Worm (Caenorhabditis elegans) whole organism, late embryonic: ENCODE data around the gene clec-198.

Source experiments
- C08G9.2 ChIP-seq: sonication (generic microtip); optimal IDR thresholded peaks from 2 replicates; lab custom pipeline; 2016; ENCODE audit warnings: mild to moderate bottlenecking, missing genetic modification characterization, moderate library complexity, missing compliant biosample characterization
- C38D4.7 ChIP-seq: fragments of 200-800 bp; sonication (Bioruptor generic); optimal IDR thresholded peaks from 2 replicates; lab custom pipeline; 2018; ENCODE audit warnings: mild to moderate bottlenecking, missing genetic modification characterization, moderate library complexity, missing compliant biosample characterization
- F13H6.1 ChIP-seq: sonication (generic microtip); optimal IDR thresholded peaks from 2 replicates; lab custom pipeline; 2016; ENCODE audit warnings: missing genetic modification characterization, missing compliant biosample characterization
- K02D7.2 ChIP-seq: sonication (generic microtip); optimal IDR thresholded peaks from 2 replicates; lab custom pipeline; 2017; ENCODE audit warnings: mild to moderate bottlenecking, missing genetic modification characterization, missing compliant biosample characterization
- ahr-1 ChIP-seq: sonication (generic microtip); optimal IDR thresholded peaks from 2 replicates; lab custom pipeline; 2016; ENCODE audit warnings: missing genetic modification characterization, missing compliant biosample characterization
- ceh-18 ChIP-seq: sonication (generic microtip); optimal IDR thresholded peaks from 2 replicates; lab custom pipeline; 2016; ENCODE audit warnings: missing genetic modification characterization, missing compliant biosample characterization
- ceh-2 ChIP-seq: sonication (generic microtip); optimal IDR thresholded peaks from 2 replicates; lab custom pipeline; 2016; ENCODE audit warnings: missing genotype, missing genetic modification characterization, missing compliant biosample characterization
- ceh-22 ChIP-seq: sonication (generic microtip); optimal IDR thresholded peaks from 2 replicates; lab custom pipeline; 2017; ENCODE audit warnings: missing biosample characterization, missing genetic modification characterization
- ceh-24 ChIP-seq: sonication (generic microtip); optimal IDR thresholded peaks from 2 replicates; lab custom pipeline; 2016; ENCODE audit warnings: mild to moderate bottlenecking, missing genetic modification characterization, missing compliant biosample characterization
- ceh-30 ChIP-seq: fragments of 150-350 bp; optimal IDR thresholded peaks from 2 replicates; lab custom pipeline; 2014; ENCODE audit warnings: missing biosample characterization, missing genetic modification characterization
- ceh-31 ChIP-seq: sonication (generic microtip); optimal IDR thresholded peaks from 2 replicates; lab custom pipeline; 2016; ENCODE audit warnings: missing genetic modification characterization, missing compliant biosample characterization
- ceh-34 ChIP-seq: sonication (generic microtip); optimal IDR thresholded peaks from 2 replicates; lab custom pipeline; 2016; ENCODE audit warnings: mild to moderate bottlenecking, missing genetic modification characterization, missing compliant biosample characterization
- ceh-45 ChIP-seq: fragments of 200-800 bp; sonication (Bioruptor generic); IDR thresholded peaks from 2 replicates; pipeline ENCODE4 v1.3.6; 2022; ENCODE audit warnings: missing genetic modification reagents, missing genetic modification characterization, missing compliant biosample characterization
- ceh-48 ChIP-seq: sonication (generic microtip); optimal IDR thresholded peaks from 2 replicates; lab custom pipeline; 2016; ENCODE audit warnings: missing genetic modification characterization, inconsistent platforms, missing compliant biosample characterization
- che-1 ChIP-seq: sonication (generic microtip); optimal IDR thresholded peaks from 2 replicates; lab custom pipeline; 2016; ENCODE audit warnings: mild to moderate bottlenecking, missing genetic modification characterization, missing compliant biosample characterization
- dve-1 ChIP-seq: sonication (generic microtip); optimal IDR thresholded peaks from 2 replicates; lab custom pipeline; 2017; ENCODE audit warnings: antibody characterized with exemption, mild to moderate bottlenecking, missing genetic modification characterization, missing compliant biosample characterization
- elt-2 ChIP-seq: sonication (generic microtip); optimal IDR thresholded peaks from 2 replicates; lab custom pipeline; 2016; ENCODE audit warnings: missing genetic modification reagents, missing genetic modification characterization, missing compliant biosample characterization
- elt-4 ChIP-seq: sonication (generic microtip); optimal IDR thresholded peaks from 2 replicates; lab custom pipeline; 2016; ENCODE audit warnings: missing genetic modification characterization, missing compliant biosample characterization
- ets-4 ChIP-seq: sonication (generic microtip); optimal IDR thresholded peaks from 2 replicates; lab custom pipeline; 2016; ENCODE audit warnings: missing genetic modification characterization, missing compliant biosample characterization
- fax-1 ChIP-seq: sonication (generic microtip); optimal IDR thresholded peaks from 2 replicates; lab custom pipeline; 2016; ENCODE audit warnings: missing genotype, missing genetic modification characterization, missing compliant biosample characterization
- fkh-10 ChIP-seq: fragments of 150-350 bp; optimal IDR thresholded peaks from 2 replicates; lab custom pipeline; 2014; ENCODE audit warnings: missing biosample characterization, missing genetic modification reagents, missing genetic modification characterization
- fkh-6 ChIP-seq: sonication (generic microtip); optimal IDR thresholded peaks from 2 replicates; lab custom pipeline; 2016; ENCODE audit warnings: missing genetic modification characterization, missing compliant biosample characterization
- hlh-13 ChIP-seq: fragments of 200-800 bp; sonication (Bioruptor generic); optimal IDR thresholded peaks from 2 replicates; lab custom pipeline; 2018; ENCODE audit warnings: mild to moderate bottlenecking, missing genetic modification characterization, missing compliant biosample characterization
- hlh-30 ChIP-seq: sonication (generic microtip); optimal IDR thresholded peaks from 2 replicates; lab custom pipeline; 2017; ENCODE audit warnings: antibody characterized with exemption, missing genetic modification characterization, missing compliant biosample characterization; ENCODE audit not compliant: insufficient read depth
- hlh-8 ChIP-seq: sonication (generic microtip); optimal IDR thresholded peaks from 2 replicates; lab custom pipeline; 2016; ENCODE audit warnings: missing genotype, missing genetic modification characterization, missing compliant biosample characterization
- lin-11 ChIP-seq: fragments of 200-800 bp; sonication (Bioruptor generic); optimal IDR thresholded peaks from 2 replicates; lab custom pipeline; 2018; ENCODE audit warnings: mild to moderate bottlenecking, missing genetic modification characterization, missing compliant biosample characterization
- nfya-1 ChIP-seq: sonication (generic microtip); optimal IDR thresholded peaks from 2 replicates; lab custom pipeline; 2017; ENCODE audit warnings: missing genetic modification characterization, mild to moderate bottlenecking, missing compliant biosample characterization, antibody characterized with exemption, moderate library complexity
- nhr-232 ChIP-seq: sonication (generic microtip); optimal IDR thresholded peaks from 2 replicates; lab custom pipeline; 2016; ENCODE audit warnings: missing genetic modification characterization, missing compliant biosample characterization
- odd-2 ChIP-seq: sonication (generic microtip); optimal IDR thresholded peaks from 2 replicates; lab custom pipeline; 2017; ENCODE audit warnings: antibody characterized with exemption, mild to moderate bottlenecking, missing genetic modification characterization, missing compliant biosample characterization
- pax-1 ChIP-seq: fragments of 150-350 bp; optimal IDR thresholded peaks from 2 replicates; lab custom pipeline; 2014; ENCODE audit warnings: missing biosample characterization, missing genetic modification characterization
- ref-2 ChIP-seq: sonication (generic microtip); optimal IDR thresholded peaks from 2 replicates; lab custom pipeline; 2016; ENCODE audit warnings: missing genetic modification characterization, missing compliant biosample characterization
- rnt-1 ChIP-seq: sonication (generic microtip); optimal IDR thresholded peaks from 2 replicates; lab custom pipeline; 2016; ENCODE audit warnings: missing genetic modification characterization, missing compliant biosample characterization
- sdc-2 ChIP-seq: sonication (generic microtip); optimal IDR thresholded peaks from 2 replicates; lab custom pipeline; 2016; ENCODE audit warnings: missing genotype, missing genetic modification characterization, missing compliant biosample characterization
- sox-4 ChIP-seq: sonication (generic microtip); optimal IDR thresholded peaks from 2 replicates; lab custom pipeline; 2017; ENCODE audit warnings: mild to moderate bottlenecking, missing genetic modification characterization, inconsistent platforms, missing compliant biosample characterization
- syd-9 ChIP-seq: sonication (generic microtip); optimal IDR thresholded peaks from 2 replicates; lab custom pipeline; 2016; ENCODE audit warnings: mild to moderate bottlenecking, missing genetic modification characterization, moderate library complexity, missing compliant biosample characterization
- tbx-2 ChIP-seq: sonication (generic microtip); optimal IDR thresholded peaks from 2 replicates; lab custom pipeline; 2016; ENCODE audit warnings: missing genetic modification characterization, missing compliant biosample characterization
- ttx-3 ChIP-seq: sonication (generic microtip); optimal IDR thresholded peaks from 2 replicates; lab custom pipeline; 2016; ENCODE audit warnings: missing genetic modification reagents, missing genetic modification characterization, missing compliant biosample characterization
- unc-42 ChIP-seq: sonication (generic microtip); optimal IDR thresholded peaks from 2 replicates; lab custom pipeline; 2016; ENCODE audit warnings: missing genotype, missing genetic modification characterization, missing compliant biosample characterization
- unc-55 ChIP-seq: sonication (generic microtip); optimal IDR thresholded peaks from 2 replicates; lab custom pipeline; 2017; ENCODE audit warnings: missing biosample characterization, missing genetic modification reagents, missing genetic modification characterization
- zip-5 ChIP-seq: sonication (generic microtip); optimal IDR thresholded peaks from 2 replicates; lab custom pipeline; 2016; ENCODE audit warnings: missing genetic modification characterization, missing compliant biosample characterization

clec-198 gene

ce11 chrIV:17333542-17334281 is 13.3 kb upstream of the clec-198 start, which contains the start of gene C49C3.15:
TSS of gene C49C3.15 (plus strand) at chrIV:17334231.
- TF ChIP-seq ref-2 (tag; lab: Kevin White, UChicago): no peak
- no peak for TF ChIP-seq fkh-6 (tag; lab: Kevin White, UChicago)
- peak; percentile 21 for TF ChIP-seq ceh-31
- no peak for TF ChIP-seq zip-5
- no peak for TF ChIP-seq hlh-13 (GFP tag; lab: Kevin White, UChicago)
- TF ChIP-seq fax-1 (tag; lab: Kevin White, UChicago): no peak
- TF ChIP-seq ceh-18 (tag; lab: Kevin White, UChicago): no peak
- no peak for TF ChIP-seq C38D4.7 (GFP tag; lab: Kevin White, UChicago)
- TF ChIP-seq sox-4 (tag; lab: Kevin White, UChicago): no peak
- TF ChIP-seq ceh-24 (tag; lab: Kevin White, UChicago): no peak
- no peak for TF ChIP-seq dve-1 (tag; lab: Kevin White, UChicago)
- TF ChIP-seq hlh-8 (tag; lab: Kevin White, UChicago): no peak
- no peak for TF ChIP-seq odd-2 (tag; lab: Kevin White, UChicago)
- no peak for TF ChIP-seq syd-9
- no peak for TF ChIP-seq F13H6.1 (tag; lab: Kevin White, UChicago)
- TF ChIP-seq tbx-2 (tag; lab: Kevin White, UChicago): no peak
- no peak for TF ChIP-seq ceh-2
- no peak for TF ChIP-seq ceh-45 (GFP tag; lab: Robert Waterston, UW)
- TF ChIP-seq sdc-2 (tag; lab: Kevin White, UChicago): no peak
- TF ChIP-seq nfya-1 (tag; lab: Kevin White, UChicago): peak; percentile 15
- peak; percentile 77 for TF ChIP-seq hlh-30 (tag; lab: Kevin White, UChicago)
- no peak for TF ChIP-seq nhr-232 (tag; lab: Kevin White, UChicago)
- TF ChIP-seq ceh-30 (tag; lab: Kevin White, UChicago): no peak
- TF ChIP-seq che-1 (tag; lab: Kevin White, UChicago): no peak
- TF ChIP-seq elt-2 (tag; lab: Kevin White, UChicago): no peak
- TF ChIP-seq C08G9.2: no peak
- TF ChIP-seq ceh-22 (tag; lab: Kevin White, UChicago): no peak
- peak; percentile 38 for TF ChIP-seq unc-55 (GFP tag; lab: Kevin White, UChicago)
- TF ChIP-seq rnt-1: no peak
- no peak for TF ChIP-seq fkh-10 (GFP tag; lab: Kevin White, UChicago)
- TF ChIP-seq unc-42 (tag; lab: Kevin White, UChicago): no peak
- no peak for TF ChIP-seq ttx-3 (tag; lab: Kevin White, UChicago)
- TF ChIP-seq K02D7.2 (tag; lab: Kevin White, UChicago): no peak
- TF ChIP-seq ceh-34 (tag; lab: Kevin White, UChicago): no peak
- TF ChIP-seq pax-1 (tag; lab: Kevin White, UChicago): no peak
- no peak for TF ChIP-seq elt-4 (tag; lab: Kevin White, UChicago)

- TF ChIP-seq ceh-48 (tag; lab: Kevin White, UChicago): peak; percentile 45
- TF ChIP-seq nhr-232 (tag; lab: Kevin White, UChicago): no peak
These were observed 11.9 kb upstream of the clec-198 start, which contains the start of gene C49C3.8 for ce11 chrIV:17335031-17335430. TSS of gene C49C3.8 (plus strand) at chrIV:17335203.

DNA sequence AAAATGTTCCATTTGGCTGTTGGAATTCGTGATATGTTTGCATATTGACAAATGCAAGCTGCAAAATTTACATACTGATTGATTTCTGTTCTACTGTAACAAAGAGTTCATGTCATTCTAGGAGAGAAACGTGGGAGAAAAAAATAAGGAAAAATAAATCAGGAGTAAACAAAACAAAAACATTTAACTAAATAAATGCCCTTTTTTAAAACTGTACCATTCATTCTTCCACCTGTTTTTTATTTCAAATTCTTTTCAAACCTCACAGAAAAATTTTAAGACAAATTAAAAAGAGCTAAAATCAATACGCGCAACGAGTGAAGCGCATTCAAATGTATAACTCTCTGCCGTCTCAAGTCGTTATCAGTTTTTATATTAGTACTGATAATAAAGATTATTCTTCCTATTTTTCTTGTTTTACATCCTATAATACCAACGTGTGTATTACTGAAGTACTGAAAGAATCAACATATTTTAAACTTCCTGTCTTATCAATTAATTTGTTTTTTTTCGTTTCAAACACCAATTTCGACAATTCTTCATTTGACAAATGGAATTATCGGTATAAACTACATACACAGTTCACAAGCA is 8.0 kb upstream of the clec-198 start, which contains the start of gene C49C3.10:
Gene C49C3.10, minus strand, starts transcription at position 51 of the 591 bp plus-strand sequence.
- TF ChIP-seq ahr-1 (tag; lab: Kevin White, UChicago) (no peak), fax-1 (tag; lab: Kevin White, UChicago) (no peak), elt-2 (tag; lab: Kevin White, UChicago) (peak; percentile 78), lin-11 (no peak), odd-2 (tag; lab: Kevin White, UChicago) (no peak), ets-4 (tag; lab: Kevin White, UChicago) (no peak)
- TF ChIP-seq, all 69 proteins: peak for 1
